Fruit fly (Drosophila melanogaster): ENCODE results near the gene CG42680.

dm6 chr2L:14570843-14571242, 17.2 kb downstream of the CG42680 start:
- TF ChIP-seq toe (GFP tag; optimal IDR thresholded peaks at IDR 0.05): no peak
- TF ChIP-seq CG5204 (GFP tag; optimal IDR thresholded peaks at IDR 0.05): no peak
- no peak for TF ChIP-seq CG33017 (tag; optimal IDR thresholded peaks at IDR 0.05)
- TF ChIP-seq CG14711 (tag; optimal IDR thresholded peaks at IDR 0.05): no peak
- no peak for TF ChIP-seq cnc (optimal IDR thresholded peaks at IDR 0.05)
- TF ChIP-seq bab1 (GFP tag; optimal IDR thresholded peaks at IDR 0.05): no peak
- TF ChIP-seq pad (GFP tag; optimal IDR thresholded peaks at IDR 0.05): no peak
- no peak for TF ChIP-seq tj (GFP tag; optimal IDR thresholded peaks at IDR 0.05)
- no peak for TF ChIP-seq CG12768 (GFP tag; optimal IDR thresholded peaks at IDR 0.05)
- no peak for TF ChIP-seq CG11617 (GFP tag; optimal IDR thresholded peaks at IDR 0.05)
- no peak for TF ChIP-seq CG7045 (GFP tag; optimal IDR thresholded peaks at IDR 0.05)
- TF ChIP-seq kay (GFP tag; ENCODE audit: borderline replicate concordance): no peak
- no peak for TF ChIP-seq Clk (GFP tag; optimal IDR thresholded peaks at IDR 0.05)

Data from whole organism, adult.